Worm (Caenorhabditis elegans) whole organism, L4 larva: ENCODE data around the gene R02D5.6.

Source experiments
- D1046.2 ChIP-seq: fragments of 200-800 bp; sonication (Bioruptor generic); IDR thresholded peaks from 2 replicates; pipeline ENCODE4 v1.3.6; 2022; ENCODE audit warnings: missing genetic modification characterization, missing compliant biosample characterization
- R02D3.7 ChIP-seq: fragments of 150-350 bp; sonication (generic microtip); optimal IDR thresholded peaks from 3 replicates; lab custom pipeline; 2014; ENCODE audit warnings: missing biosample characterization, missing genetic modification characterization
- T20F7.1 ChIP-seq: fragments of 200-800 bp; sonication (Bioruptor generic); optimal IDR thresholded peaks from 2 replicates; lab custom pipeline; 2018; ENCODE audit warnings: mild to moderate bottlenecking, missing genetic modification characterization, missing compliant biosample characterization
- T26A8.4 ChIP-seq: fragments of 200-800 bp; sonication (Bioruptor generic); IDR thresholded peaks from 2 replicates; pipeline ENCODE4 v1.3.6; 2022; ENCODE audit warnings: missing genetic modification characterization, missing compliant biosample characterization
- ama-1 ChIP-seq: fragments of 150-350 bp; optimal IDR thresholded peaks from 2 replicates; lab custom pipeline; 2014; ENCODE audit warnings: inconsistent platforms, mixed read lengths
- arid-1 ChIP-seq: fragments of 200-800 bp; sonication (Bioruptor generic); conservative IDR thresholded peaks from 2 replicates; pipeline ENCODE4 v1.3.6; 2022; ENCODE audit warnings: missing genetic modification reagents, missing genetic modification characterization, missing compliant biosample characterization
- attf-4 ChIP-seq: sonication (generic microtip); optimal IDR thresholded peaks from 3 replicates; lab custom pipeline; 2017; ENCODE audit warnings: missing biosample characterization, missing genetic modification characterization
- ceh-20 ChIP-seq: fragments of 200-800 bp; sonication (Bioruptor generic); IDR thresholded peaks from 2 replicates; pipeline ENCODE4 v1.3.6; 2022; ENCODE audit warnings: missing genetic modification reagents, missing genetic modification characterization, missing compliant biosample characterization
- ceh-28 ChIP-seq: fragments of 150-350 bp; optimal IDR thresholded peaks from 2 replicates; lab custom pipeline; 2014; ENCODE audit warnings: missing biosample characterization, missing genetic modification reagents, missing genetic modification characterization
- ceh-82 ChIP-seq: sonication (generic microtip); optimal IDR thresholded peaks from 2 replicates; lab custom pipeline; 2017; ENCODE audit warnings: missing biosample characterization, missing genetic modification characterization
- ces-1 ChIP-seq: fragments of 150-350 bp; sonication (generic microtip); optimal IDR thresholded peaks from 4 replicates; lab custom pipeline; 2014; ENCODE audit warnings: missing biosample characterization, missing genetic modification reagents, missing genetic modification characterization
- daf-12 ChIP-seq: fragments of 150-350 bp; optimal IDR thresholded peaks from 2 replicates; lab custom pipeline; 2014; ENCODE audit warnings: missing biosample characterization, missing genetic modification reagents, missing genetic modification characterization
- daf-16 ChIP-seq, 3 experiments: sonication (generic microtip); optimal IDR thresholded peaks; 2 replicates each; lab custom pipeline; 2016 to 2017; ENCODE audit warnings: missing genetic modification characterization in 3 of 3, missing genetic modification reagents in 3 of 3, mild to moderate bottlenecking in 2 of 3, missing compliant biosample characterization in 2 of 3, missing biosample characterization in 1 of 3, moderate library complexity in 1 of 3
- daf-19 ChIP-seq: fragments of 200-800 bp; sonication (Bioruptor generic); conservative IDR thresholded peaks from 2 replicates; pipeline ENCODE4 v1.3.6; 2022; ENCODE audit warnings: missing genetic modification characterization, missing compliant biosample characterization
- daf-8 ChIP-seq: fragments of 200-800 bp; sonication (Bioruptor generic); IDR thresholded peaks from 2 replicates; pipeline ENCODE4 v1.3.6; 2022; ENCODE audit warnings: missing genetic modification characterization, missing compliant biosample characterization
- dmd-6 ChIP-seq: fragments of 200-800 bp; sonication (Bioruptor generic); IDR thresholded peaks from 2 replicates; pipeline ENCODE4 v1.3.6; 2022; ENCODE audit warnings: missing genetic modification reagents, missing genetic modification characterization, missing compliant biosample characterization
- dmd-9 ChIP-seq: fragments of 200-800 bp; sonication (Bioruptor generic); IDR thresholded peaks from 2 replicates; pipeline ENCODE4 v1.3.6; 2022; ENCODE audit warnings: missing genetic modification reagents, missing genetic modification characterization, missing compliant biosample characterization
- dpl-1 ChIP-seq: fragments of 150-350 bp; optimal IDR thresholded peaks from 2 replicates; lab custom pipeline; 2014; ENCODE audit warnings: missing biosample characterization, missing genetic modification reagents, missing genetic modification characterization
- dve-1 ChIP-seq: sonication (generic microtip); optimal IDR thresholded peaks from 2 replicates; lab custom pipeline; 2017; ENCODE audit warnings: antibody characterized with exemption, mild to moderate bottlenecking, missing genetic modification characterization, missing compliant biosample characterization; ENCODE audit not compliant: insufficient read depth
- egl-43 ChIP-seq: fragments of 200-800 bp; sonication (Bioruptor generic); IDR thresholded peaks from 2 replicates; pipeline ENCODE4 v1.3.6; 2022; ENCODE audit warnings: missing genetic modification reagents, missing genetic modification characterization, missing compliant biosample characterization
- hmg-1.1 ChIP-seq: fragments of 200-800 bp; sonication (Bioruptor generic); IDR thresholded peaks from 2 replicates; pipeline ENCODE4 v1.3.6; 2022; ENCODE audit warnings: missing genetic modification reagents, missing genetic modification characterization, missing compliant biosample characterization
- jun-1 ChIP-seq: fragments of 150-350 bp; optimal IDR thresholded peaks from 2 replicates; lab custom pipeline; 2014; ENCODE audit warnings: missing biosample characterization, missing genetic modification reagents, missing genetic modification characterization
- lim-7 ChIP-seq: fragments of 200-800 bp; sonication (Bioruptor generic); IDR thresholded peaks from 2 replicates; pipeline ENCODE4 v1.3.6; 2022; ENCODE audit warnings: missing genetic modification characterization, missing compliant biosample characterization
- lin-15B ChIP-seq: fragments of 150-350 bp; sonication (generic microtip); optimal IDR thresholded peaks from 3 replicates; lab custom pipeline; 2014; ENCODE audit warnings: missing biosample characterization, missing genetic modification characterization
- lin-38 ChIP-seq: fragments of 200-800 bp; sonication (Bioruptor generic); IDR thresholded peaks from 2 replicates; pipeline ENCODE4 v1.3.6; 2022; ENCODE audit warnings: missing genetic modification reagents, missing genetic modification characterization, missing compliant biosample characterization
- lir-3 ChIP-seq: sonication (generic microtip); optimal IDR thresholded peaks from 2 replicates; lab custom pipeline; 2016; ENCODE audit warnings: mild to moderate bottlenecking, missing genetic modification characterization, missing compliant biosample characterization
- lsy-2 ChIP-seq, 2 experiments: fragments of 150-350 bp in 1 of 2; sonication (generic microtip) in 1 of 2; optimal IDR thresholded peaks; 2 replicates each; lab custom pipeline; 2014 to 2017; ENCODE audit warnings: missing biosample characterization in 2 of 2, missing genetic modification characterization in 2 of 2
- mes-2 ChIP-seq: sonication (generic microtip); optimal IDR thresholded peaks from 2 replicates; lab custom pipeline; 2016; ENCODE audit warnings: missing genotype, mild to moderate bottlenecking, missing genetic modification characterization, missing compliant biosample characterization; ENCODE audit not compliant: poor library complexity, severe bottlenecking
- mxl-2 ChIP-seq: fragments of 200-800 bp; sonication (Bioruptor generic); conservative IDR thresholded peaks from 2 replicates; pipeline ENCODE4 v1.3.6; 2022; ENCODE audit warnings: missing genetic modification reagents, missing genetic modification characterization, missing compliant biosample characterization
- mxl-3 ChIP-seq: fragments of 200-800 bp; sonication (Bioruptor generic); optimal IDR thresholded peaks from 2 replicates; lab custom pipeline; 2018; ENCODE audit warnings: mild to moderate bottlenecking, missing genetic modification characterization, missing compliant biosample characterization
- nhr-10 ChIP-seq: fragments of 150-350 bp; optimal IDR thresholded peaks from 2 replicates; lab custom pipeline; 2014; ENCODE audit warnings: missing biosample characterization, missing genetic modification characterization
- nhr-25 ChIP-seq: sonication (generic microtip); optimal IDR thresholded peaks from 2 replicates; lab custom pipeline; 2017; ENCODE audit warnings: missing genetic modification characterization, mild to moderate bottlenecking, missing compliant biosample characterization, antibody characterized with exemption, moderate library complexity, borderline replicate concordance; ENCODE audit not compliant: insufficient read depth
- nhr-28 ChIP-seq: fragments of 150-350 bp; optimal IDR thresholded peaks from 2 replicates; lab custom pipeline; 2014; ENCODE audit warnings: missing biosample characterization, missing genetic modification characterization
- nhr-41 ChIP-seq: fragments of 200-800 bp; sonication (Bioruptor generic); IDR thresholded peaks from 2 replicates; pipeline ENCODE4 v1.3.6; 2022; ENCODE audit warnings: missing genetic modification reagents, missing genetic modification characterization, missing compliant biosample characterization
- pha-4 ChIP-seq, 2 experiments: fragments of 150-350 bp in 1 of 2; fragments of 200-800 bp in 1 of 2; sonication (Bioruptor generic) in 1 of 2; IDR thresholded peaks in 1 of 2; optimal IDR thresholded peaks in 1 of 2; 2 replicates each; pipeline versions ENCODE4 v1.3.6 to Lab custom; 2014 to 2022; ENCODE audit warnings: missing genetic modification characterization in 2 of 2, missing genetic modification reagents in 2 of 2, missing biosample characterization in 1 of 2, missing compliant biosample characterization in 1 of 2
- pqm-1 ChIP-seq: sonication (generic microtip); optimal IDR thresholded peaks from 2 replicates; lab custom pipeline; 2017; ENCODE audit warnings: missing biosample characterization, missing genetic modification characterization
- saeg-2 ChIP-seq: fragments of 200-800 bp; sonication (Bioruptor generic); IDR thresholded peaks from 2 replicates; pipeline ENCODE4 v1.3.6; 2022; ENCODE audit warnings: missing genetic modification reagents, missing genetic modification characterization, missing compliant biosample characterization
- skn-1 ChIP-seq: fragments of 150-350 bp; optimal IDR thresholded peaks from 2 replicates; lab custom pipeline; 2014; ENCODE audit warnings: missing biosample characterization, missing genetic modification characterization
- spr-1 ChIP-seq: sonication (generic microtip); optimal IDR thresholded peaks from 2 replicates; lab custom pipeline; 2016; ENCODE audit warnings: mild to moderate bottlenecking, missing genetic modification characterization, missing compliant biosample characterization
- unc-62 ChIP-seq, 3 experiments: fragments of 150-350 bp in 1 of 3; sonication (generic microtip); optimal IDR thresholded peaks in 2 of 3; peaks in 1 of 3; 1 replicate in 1 of 3; 2 replicates in 2 of 3; lab custom pipeline; 2014 to 2017; ENCODE audit warnings: missing biosample characterization in 3 of 3, missing genetic modification characterization in 3 of 3, missing genetic modification reagents in 3 of 3, missing genotype in 1 of 3
- vab-7 ChIP-seq: fragments of 200-800 bp; sonication (Bioruptor generic); IDR thresholded peaks from 2 replicates; pipeline ENCODE4 v1.3.6; 2022; ENCODE audit warnings: missing genetic modification reagents, missing genetic modification characterization, missing compliant biosample characterization
- zfp-3 ChIP-seq: fragments of 200-800 bp; sonication (Bioruptor generic); conservative IDR thresholded peaks from 2 replicates; pipeline ENCODE4 v1.3.6; 2022; ENCODE audit warnings: missing genetic modification reagents, missing genetic modification characterization, missing compliant biosample characterization
- zip-2 ChIP-seq: fragments of 150-350 bp; optimal IDR thresholded peaks from 2 replicates; lab custom pipeline; 2014; ENCODE audit warnings: missing biosample characterization, missing genetic modification characterization
- ztf-7 ChIP-seq: fragments of 150-350 bp; optimal IDR thresholded peaks from 2 replicates; lab custom pipeline; 2014; ENCODE audit warnings: missing biosample characterization, missing genetic modification characterization

R02D5.6 gene

DNA sequence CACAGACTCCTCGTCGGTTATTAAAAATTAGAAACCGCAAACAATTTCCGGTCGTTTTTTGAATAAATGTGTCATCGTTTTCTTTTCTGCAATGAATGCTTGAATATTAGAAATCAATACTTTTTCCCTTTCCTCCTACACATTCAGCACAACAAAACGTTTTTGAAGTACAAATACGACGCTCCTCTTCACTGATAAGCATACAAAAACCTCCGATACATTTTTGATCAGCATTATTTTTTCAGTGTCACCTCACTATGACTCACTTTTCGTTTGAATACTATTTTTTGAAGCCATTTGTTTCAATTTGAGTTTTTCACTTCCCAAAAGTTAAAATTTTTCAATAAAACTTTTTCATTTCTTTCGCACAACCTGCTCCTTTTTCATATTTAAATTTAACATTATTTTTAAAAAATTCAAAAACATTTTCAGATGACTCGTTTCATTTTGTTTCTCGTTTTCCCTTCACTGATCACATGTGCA is 35.1 kb downstream of the R02D5.6 start, which contains the start of gene R02D5.3:
Gene R02D5.3, plus strand, starts transcription at position 433 of the 483 bp plus-strand sequence.
- TF ChIP-seq saeg-2 (GFP tag; lab: Robert Waterston, UW) (no peak), nhr-28 (tag; lab: Kevin White, UChicago) (peak; percentile 90), ceh-82 (tag; lab: Kevin White, UChicago) (no peak), hmg-1.1 (GFP tag; lab: Robert Waterston, UW) (no peak), pha-4 (GFP tag; IDR thresholded peaks at IDR 0.05; lab: Robert Waterston, UW) (no peak), pha-4 (tag; optimal IDR thresholded peaks at IDR 0.05; lab: Kevin White, UChicago) (no peak), vab-7 (no peak), unc-62 (GFP tag; optimal IDR thresholded peaks at IDR 0.05 in 1 of 2; lab: Kevin White, UChicago) (no peak), unc-62 (tag; optimal IDR thresholded peaks at IDR 0.05; lab: Kevin White, UChicago) (no peak), R02D3.7 (no peak), dpl-1 (GFP tag; lab: Kevin White, UChicago) (no peak), mxl-3 (GFP tag; lab: Kevin White, UChicago) (no peak), lin-15B (tag; lab: Kevin White, UChicago) (no peak), egl-43 (GFP tag; lab: Robert Waterston, UW) (no peak), T26A8.4 (GFP tag; lab: Robert Waterston, UW) (no peak), mxl-2 (no peak), spr-1 (tag; lab: Kevin White, UChicago) (no peak), T20F7.1 (GFP tag; lab: Kevin White, UChicago) (no peak), nhr-41 (GFP tag; lab: Robert Waterston, UW) (no peak), mes-2 (tag; lab: Kevin White, UChicago) (no peak), lir-3 (no peak), nhr-25 (tag; lab: Kevin White, UChicago) (no peak), daf-16 (GFP tag; optimal IDR thresholded peaks at IDR 0.05; lab: Kevin White, UChicago) (no peak), daf-16 (tag; optimal IDR thresholded peaks at IDR 0.05; lab: Kevin White, UChicago) (peak; percentile 32), dve-1 (peak; percentile 52), daf-8 (GFP tag; lab: Robert Waterston, UW) (no peak), zfp-3 (GFP tag; lab: Robert Waterston, UW) (no peak), skn-1 (no peak), ama-1 (lab: Kevin White, UChicago) (no peak), attf-4 (no peak), ceh-20 (GFP tag; lab: Robert Waterston, UW) (no peak), dmd-9 (GFP tag; lab: Robert Waterston, UW) (no peak), D1046.2 (GFP tag; lab: Robert Waterston, UW) (no peak), ztf-7 (tag; lab: Kevin White, UChicago) (no peak), lin-38 (GFP tag; lab: Robert Waterston, UW) (no peak), ceh-28 (tag; lab: Kevin White, UChicago) (no peak), daf-12 (no peak), jun-1 (tag; lab: Kevin White, UChicago) (no peak), dmd-6 (GFP tag; lab: Robert Waterston, UW) (peak; percentile 32; the same call in 1 of the 2 replicates), lsy-2 (tag; optimal IDR thresholded peaks at IDR 0.05; lab: Kevin White, UChicago) (no peak), pqm-1 (peak; percentile 38), zip-2 (tag; lab: Kevin White, UChicago) (no peak), arid-1 (GFP tag; lab: Robert Waterston, UW) (no peak), ces-1 (GFP tag; lab: Kevin White, UChicago) (no peak), nhr-10 (tag; lab: Kevin White, UChicago) (no peak), daf-19 (GFP tag; lab: Robert Waterston, UW) (no peak), lim-7 (GFP tag; lab: Robert Waterston, UW) (no peak)
